Worm (Caenorhabditis elegans): Measurements from ENCODE around the gene F23F1.2.

- TF ChIP-seq ama-1 (optimal IDR thresholded peaks at IDR 0.05) (no peak), sea-1 (GFP tag; conservative IDR thresholded peaks at IDR 0.05) (no peak), ceh-13 (GFP tag; optimal IDR thresholded peaks at IDR 0.05) (no peak), pes-1 (GFP tag; IDR thresholded peaks at IDR 0.05) (no peak)
Measured at ce11 chrII:73892-74291, 39.9 kb downstream of the F23F1.2 start.

All from whole organism, early embryonic.